Worm (Caenorhabditis elegans) whole organism, L1 larva: Measurements from ENCODE around the gene K10D6.3.

Experiments
- C04F5.9 ChIP-seq: sonication (generic microtip); optimal IDR thresholded peaks from 2 replicates; lab custom pipeline; 2016; ENCODE audit warnings: missing genetic modification characterization, missing compliant biosample characterization
- aly-2 ChIP-seq: fragments of 150-350 bp; optimal IDR thresholded peaks from 2 replicates; lab custom pipeline; 2014; ENCODE audit warnings: missing biosample characterization, missing genetic modification characterization
- ces-1 ChIP-seq: fragments of 150-350 bp; optimal IDR thresholded peaks from 2 replicates; lab custom pipeline; 2014; ENCODE audit warnings: missing biosample characterization, missing genetic modification reagents, missing genetic modification characterization
- efl-3 ChIP-seq: fragments of 200-800 bp; sonication (Bioruptor generic); optimal IDR thresholded peaks from 2 replicates; lab custom pipeline; 2018; ENCODE audit warnings: mild to moderate bottlenecking, missing genetic modification characterization, missing compliant biosample characterization
- egl-13 ChIP-seq: sonication (generic microtip); optimal IDR thresholded peaks from 2 replicates; lab custom pipeline; 2016; ENCODE audit warnings: missing genotype, missing genetic modification reagents, missing genetic modification characterization, missing compliant biosample characterization
- fos-1 ChIP-seq: fragments of 150-350 bp; optimal IDR thresholded peaks from 2 replicates; lab custom pipeline; 2014; ENCODE audit warnings: missing biosample characterization, missing genetic modification characterization
- isw-1 ChIP-seq: fragments of 200-800 bp; sonication (Bioruptor generic); IDR thresholded peaks from 2 replicates; pipeline ENCODE4 v1.3.6; 2022; ENCODE audit warnings: missing genetic modification characterization, missing compliant biosample characterization
- mab-9 ChIP-seq: fragments of 200-800 bp; sonication (Bioruptor generic); IDR thresholded peaks from 2 replicates; pipeline ENCODE4 v1.3.6; 2022; ENCODE audit warnings: missing genetic modification reagents, missing genetic modification characterization, missing compliant biosample characterization
- nhr-11 ChIP-seq: fragments of 150-350 bp; optimal IDR thresholded peaks from 2 replicates; lab custom pipeline; 2014; ENCODE audit warnings: missing biosample characterization, missing genetic modification characterization
- nhr-28 ChIP-seq: fragments of 150-350 bp; optimal IDR thresholded peaks from 2 replicates; lab custom pipeline; 2014; ENCODE audit warnings: missing biosample characterization, missing genetic modification characterization
- nhr-84 ChIP-seq: sonication (generic microtip); optimal IDR thresholded peaks from 2 replicates; lab custom pipeline; 2017; ENCODE audit warnings: missing biosample characterization, missing genetic modification characterization
- nhr-85 ChIP-seq: sonication (generic microtip); peaks from one replicate; lab custom pipeline; 2016; ENCODE audit warnings: missing genetic modification characterization, inconsistent platforms, missing compliant biosample characterization
- pag-3 ChIP-seq: sonication (generic microtip); optimal IDR thresholded peaks from 2 replicates; lab custom pipeline; 2017; ENCODE audit warnings: missing genetic modification characterization, mild to moderate bottlenecking, missing compliant biosample characterization, antibody characterized with exemption, borderline replicate concordance; ENCODE audit not compliant: insufficient read depth
- snpc-4 ChIP-seq: fragments of 150-350 bp; optimal IDR thresholded peaks from 2 replicates; lab custom pipeline; 2014; ENCODE audit warnings: missing biosample characterization, missing genetic modification characterization
- sptf-1 ChIP-seq: fragments of 150-350 bp; optimal IDR thresholded peaks from 2 replicates; lab custom pipeline; 2014; ENCODE audit warnings: missing biosample characterization, missing genetic modification characterization
- sup-37 ChIP-seq: fragments of 200-800 bp; sonication (Bioruptor generic); optimal IDR thresholded peaks from 2 replicates; lab custom pipeline; 2018; ENCODE audit warnings: mild to moderate bottlenecking, missing genetic modification characterization, missing compliant biosample characterization
- unc-86 ChIP-seq: sonication (generic microtip); optimal IDR thresholded peaks from 2 replicates; lab custom pipeline; 2016; ENCODE audit warnings: missing genetic modification characterization, missing compliant biosample characterization

The K10D6.3 gene

ce11 chrV:11250735-11251134 lies 50.3 kb downstream of the K10D6.3 start, which contains the start of gene T19B10.12:
Gene T19B10.12, plus strand, starts transcription at chrV:11251035.
- TF ChIP-seq efl-3 (no peak), unc-86 (tag; lab: Kevin White, UChicago) (no peak), nhr-84 (tag; lab: Kevin White, UChicago) (no peak), mab-9 (GFP tag; lab: Robert Waterston, UW) (no peak), nhr-11 (tag; lab: Kevin White, UChicago) (no peak), C04F5.9 (no peak), fos-1 (tag; lab: Kevin White, UChicago) (no peak), egl-13 (tag; lab: Kevin White, UChicago) (no peak), ces-1 (no peak), nhr-85 (tag; lab: Kevin White, UChicago) (no peak), snpc-4 (tag; lab: Kevin White, UChicago) (no peak), pag-3 (tag; lab: Kevin White, UChicago) (no peak), isw-1 (GFP tag; lab: Robert Waterston, UW) (no peak), sup-37 (GFP tag; lab: Kevin White, UChicago) (no peak), sptf-1 (tag; lab: Kevin White, UChicago) (no peak), aly-2 (no peak), nhr-28 (tag; lab: Kevin White, UChicago) (no peak)
